Worm (Caenorhabditis elegans) whole organism, late embryonic: ENCODE measurements around the gene ZK488.5.

Experiments
- ceh-6 ChIP-seq: fragments of 200-800 bp; sonication (Bioruptor generic); optimal IDR thresholded peaks from 2 replicates; lab custom pipeline; 2018; ENCODE audit warnings: mild to moderate bottlenecking, missing genetic modification characterization, missing compliant biosample characterization
- eyg-1 ChIP-seq: sonication (generic microtip); optimal IDR thresholded peaks from 2 replicates; lab custom pipeline; 2016; ENCODE audit warnings: missing genotype, missing genetic modification characterization, missing compliant biosample characterization
- sox-2 ChIP-seq: fragments of 200-800 bp; sonication (Bioruptor generic); IDR thresholded peaks from 2 replicates; pipeline ENCODE4 v1.3.6; 2022; ENCODE audit warnings: missing genetic modification reagents, missing genetic modification characterization, missing compliant biosample characterization

ce11 chrV:627585-627984, 34.5 kb downstream of the ZK488.5 start, which contains the start of gene F48G7.8:
- TF ChIP-seq eyg-1 (tag; lab: Kevin White, UChicago) (no peak), sox-2 (GFP tag; lab: Robert Waterston, UW) (no peak), ceh-6 (GFP tag; lab: Kevin White, UChicago) (no peak)
